Fruit fly (Drosophila melanogaster): Measurements from ENCODE around the gene qua.
A peak's percentile ranks its signal among the peaks of the same experiment; 100 is the strongest.

qua gene

DNA sequence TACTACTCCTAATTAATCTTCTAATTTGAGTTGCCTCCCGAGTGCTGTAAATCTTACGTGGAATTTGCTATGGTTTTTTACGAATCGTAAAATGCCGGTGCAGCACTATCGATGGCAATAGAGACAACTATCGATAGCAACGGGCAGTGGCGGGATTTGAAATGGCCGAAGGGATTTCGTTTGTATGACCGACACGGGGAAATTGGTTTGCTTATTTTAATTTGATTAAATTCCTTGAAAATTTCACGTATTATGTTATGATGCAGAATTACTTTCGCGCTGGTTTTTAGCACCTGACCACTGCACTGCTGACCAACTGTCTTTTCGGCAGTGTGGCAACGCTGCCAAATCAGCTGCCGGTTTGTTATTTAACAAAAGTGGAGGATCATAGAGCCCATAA is 12.8 kb downstream of the qua start, which contains the start of the genes GCS2beta and CG5131 (continued):
- TF ChIP-seq Stat92E (GFP tag; optimal IDR thresholded peaks at IDR 0.05), result peak in 1 of 3 experiments; percentile 2
- peak; percentile 98 for TF ChIP-seq CG9932 (GFP tag; IDR thresholded peaks at IDR 0.05)
- TF ChIP-seq sqz (GFP tag; optimal IDR thresholded peaks at IDR 0.05), result peak; percentile 53
- peak; percentile 97 for TF ChIP-seq CG32532 (GFP tag; IDR thresholded peaks at IDR 0.05)
- peak; percentile 87; the same call in 2 of the 3 replicates for TF ChIP-seq CG3726 (GFP tag; IDR thresholded peaks at IDR 0.05)
- no peak for TF ChIP-seq yki (optimal IDR thresholded peaks at IDR 0.05)
- TF ChIP-seq CG8281 (tag; optimal IDR thresholded peaks at IDR 0.05), result peak; percentile 57
- TF ChIP-seq gsb-n (tag; optimal IDR thresholded peaks at IDR 0.05), result peak; percentile 90
- TF ChIP-seq vvl (GFP tag; IDR thresholded peaks at IDR 0.05), result peak; percentile 95
- peak; percentile 94 for TF ChIP-seq row (GFP tag; IDR thresholded peaks at IDR 0.05)
- TF ChIP-seq chn (GFP tag; optimal IDR thresholded peaks at IDR 0.05), result peak; percentile 97
- peak; percentile 88 for TF ChIP-seq disco-r (GFP tag; optimal IDR thresholded peaks at IDR 0.05)
- TF ChIP-seq CG10565 (GFP tag; optimal IDR thresholded peaks at IDR 0.05), result peak; percentile 61
- TF ChIP-seq Fer3 (tag; optimal IDR thresholded peaks at IDR 0.05), result peak; percentile 91
- TF ChIP-seq Drgx (GFP tag; IDR thresholded peaks at IDR 0.05), result peak; percentile 91
- peak; percentile 93 for TF ChIP-seq H2.0 (GFP tag; IDR thresholded peaks at IDR 0.05)
- peak; percentile 78 for TF ChIP-seq CG6683 (GFP tag; optimal IDR thresholded peaks at IDR 0.05)
- TF ChIP-seq CG8944 (GFP tag; optimal IDR thresholded peaks at IDR 0.05), result peak; percentile 97
- TF ChIP-seq CG2712 (tag; optimal IDR thresholded peaks at IDR 0.05), result peak; percentile 90
- peak; percentile 90 for TF ChIP-seq CG17328 (GFP tag; IDR thresholded peaks at IDR 0.05)
- peak; percentile 80 for TF ChIP-seq CG5953 (GFP tag; IDR thresholded peaks at IDR 0.05)
- peak; percentile 87 for TF ChIP-seq CG7357 (GFP tag; IDR thresholded peaks at IDR 0.05)
- peak; percentile 79 for TF ChIP-seq CG13296 (GFP tag; optimal IDR thresholded peaks at IDR 0.05)
- TF ChIP-seq zen2 (GFP tag; IDR thresholded peaks at IDR 0.05; ENCODE audit: partially characterized antibody), result peak; percentile 74; the same call in 2 of the 3 replicates
- no peak for TF ChIP-seq abd-A (tag; optimal IDR thresholded peaks at IDR 0.05)
- TF ChIP-seq ham (GFP tag; IDR thresholded peaks at IDR 0.05), result peak; percentile 87
- peak; percentile 69 for TF ChIP-seq CG11696 (GFP tag; IDR thresholded peaks at IDR 0.05)
- peak; percentile 91 for TF ChIP-seq HLH3B (GFP tag; IDR thresholded peaks at IDR 0.05)
- no peak for TF ChIP-seq grn (GFP tag; optimal IDR thresholded peaks at IDR 0.05)
- peak; percentile 94 for TF ChIP-seq ken (GFP tag; IDR thresholded peaks at IDR 0.05)
- no peak for TF ChIP-seq Trl (optimal IDR thresholded peaks at IDR 0.05)
- peak; percentile 98 for TF ChIP-seq Trl (GFP tag; optimal IDR thresholded peaks at IDR 0.05)
- TF ChIP-seq Dad (GFP tag; optimal IDR thresholded peaks at IDR 0.05), result peak; percentile 94
- TF ChIP-seq dimm (GFP tag; IDR thresholded peaks at IDR 0.05), result peak; percentile 67
- TF ChIP-seq sens (GFP tag), result peak; percentile 99
- TF ChIP-seq CG1603 (tag; optimal IDR thresholded peaks at IDR 0.05), result peak; percentile 97
- peak; percentile 95 for TF ChIP-seq lab (GFP tag; optimal IDR thresholded peaks at IDR 0.05)
- TF ChIP-seq NfI (GFP tag; optimal IDR thresholded peaks at IDR 0.05), result peak; percentile 95
- TF ChIP-seq crp (GFP tag; optimal IDR thresholded peaks at IDR 0.05), result peak; percentile 87 to 93
- peak; percentile 95 for TF ChIP-seq gem (tag; optimal IDR thresholded peaks at IDR 0.05)
- TF ChIP-seq CG15696 (tag; optimal IDR thresholded peaks at IDR 0.05), result peak; percentile 82
- TF ChIP-seq CG7745 (tag; optimal IDR thresholded peaks at IDR 0.05), result no peak
- TF ChIP-seq CG4730 (GFP tag; IDR thresholded peaks at IDR 0.05), result peak; percentile 91
- peak; percentile 89 for TF ChIP-seq Dek (tag; optimal IDR thresholded peaks at IDR 0.05)
- peak; percentile 31 for TF ChIP-seq CG7271 (tag; optimal IDR thresholded peaks at IDR 0.05)
- TF ChIP-seq Eip74EF (GFP tag; optimal IDR thresholded peaks at IDR 0.05), result peak in 1 of 2 experiments; percentile 39
- peak; percentile 93 for TF ChIP-seq CG33213 (GFP tag; optimal IDR thresholded peaks at IDR 0.05)
- peak; percentile 81 for TF ChIP-seq D19B (GFP tag; optimal IDR thresholded peaks at IDR 0.05)
- TF ChIP-seq tin (GFP tag; optimal IDR thresholded peaks at IDR 0.05), result peak; percentile 95
- peak; percentile 89 for TF ChIP-seq CG14710 (tag; optimal IDR thresholded peaks at IDR 0.05)
- no peak for TF ChIP-seq Tbp (GFP tag; optimal IDR thresholded peaks at IDR 0.05)
